Fruit fly (Drosophila melanogaster) whole organism, embryonic: ENCODE results near the gene CG12123.

Source experiments
- Ada2b ChIP-seq: fragments of 200-800 bp; sonication (Bioruptor generic); IDR thresholded peaks from 2 replicates; pipeline ENCODE4 v1.3.6; 2022; ENCODE audit warnings: missing biosample characterization, missing genetic modification characterization
- Atf3 ChIP-seq: fragments of 200-800 bp; sonication (Bioruptor generic); optimal IDR thresholded peaks from 3 replicates; lab custom pipeline; 2016; ENCODE audit warnings: missing biosample characterization, missing genetic modification characterization
- B-H2 ChIP-seq: fragments of 200-800 bp; sonication (Bioruptor generic); optimal IDR thresholded peaks from 2 replicates; lab custom pipeline; 2018; ENCODE audit warnings: missing biosample characterization, mild to moderate bottlenecking, missing genetic modification characterization
- CG10654 ChIP-seq: fragments of 200-800 bp; sonication (Bioruptor generic); optimal IDR thresholded peaks from 2 replicates; lab custom pipeline; 2016; ENCODE audit warnings: missing biosample characterization, missing genetic modification characterization
- CG10959 ChIP-seq: fragments of 200-800 bp; sonication (Bioruptor generic); IDR thresholded peaks from 2 replicates; pipeline ENCODE4 v1.3.6; 2022; ENCODE audit warnings: missing biosample characterization, missing genetic modification characterization
- CG12299 ChIP-seq: fragments of 200-800 bp; sonication (Bioruptor generic); optimal IDR thresholded peaks from 2 replicates; lab custom pipeline; 2018; ENCODE audit warnings: missing biosample characterization, mild to moderate bottlenecking, missing genetic modification characterization
- CG12744 ChIP-seq: fragments of 200-800 bp; sonication (Bioruptor generic); optimal IDR thresholded peaks from 2 replicates; lab custom pipeline; 2016; ENCODE audit warnings: missing biosample characterization, missing genetic modification characterization
- CG13296 ChIP-seq: fragments of 200-800 bp; sonication (Bioruptor generic); optimal IDR thresholded peaks from 3 replicates; lab custom pipeline; 2018; ENCODE audit warnings: missing biosample characterization, mild to moderate bottlenecking, missing genetic modification characterization
- CG13624 ChIP-seq: fragments of 200-800 bp; sonication (Bioruptor generic); optimal IDR thresholded peaks from 2 replicates; lab custom pipeline; 2016; ENCODE audit warnings: missing biosample characterization, missing genetic modification characterization
- CG15696 ChIP-seq: fragments of 200-800 bp; sonication (Bioruptor generic); optimal IDR thresholded peaks from 2 replicates; lab custom pipeline; 2019; ENCODE audit warnings: missing biosample characterization, mild to moderate bottlenecking, missing genetic modification characterization, moderate library complexity
- CG1602 ChIP-seq: fragments of 200-800 bp; sonication (Bioruptor generic); optimal IDR thresholded peaks from 3 replicates; lab custom pipeline; 2016; ENCODE audit warnings: missing biosample characterization, missing genetic modification characterization
- CG16815 ChIP-seq: fragments of 200-800 bp; sonication (Bioruptor generic); optimal IDR thresholded peaks from 3 replicates; lab custom pipeline; 2017; ENCODE audit warnings: missing biosample characterization, mild to moderate bottlenecking, missing genetic modification characterization
- CG17186 ChIP-seq: fragments of 200-800 bp; sonication (Bioruptor generic); optimal IDR thresholded peaks from 3 replicates; lab custom pipeline; 2017; ENCODE audit warnings: missing biosample characterization, missing genetic modification reagents, missing genetic modification characterization
- CG2199 ChIP-seq: fragments of 200-800 bp; sonication (Bioruptor generic); IDR thresholded peaks from 3 replicates; pipeline ENCODE4 v1.3.6; 2022; ENCODE audit warnings: missing biosample characterization, missing genetic modification characterization
- CG31388 ChIP-seq: fragments of 200-800 bp; sonication (Bioruptor generic); optimal IDR thresholded peaks from 2 replicates; lab custom pipeline; 2016; ENCODE audit warnings: missing biosample characterization, missing genetic modification characterization
- CG4424 ChIP-seq: fragments of 200-800 bp; sonication (Bioruptor generic); optimal IDR thresholded peaks from 3 replicates; lab custom pipeline; 2016; ENCODE audit warnings: missing biosample characterization, missing genetic modification characterization
- CG5953 ChIP-seq: fragments of 200-800 bp; sonication (Bioruptor generic); IDR thresholded peaks from 2 replicates; pipeline ENCODE4 v1.3.6; 2022; ENCODE audit warnings: missing biosample characterization, missing genetic modification characterization
- CG6654 ChIP-seq: fragments of 200-800 bp; sonication (Bioruptor generic); optimal IDR thresholded peaks from 2 replicates; lab custom pipeline; 2017; ENCODE audit warnings: missing biosample characterization, mild to moderate bottlenecking, missing genetic modification characterization
- CG7786 ChIP-seq: fragments of 200-800 bp; sonication (Bioruptor generic); optimal IDR thresholded peaks from 2 replicates; lab custom pipeline; 2016; ENCODE audit warnings: missing biosample characterization, missing genetic modification characterization
- CG7839 ChIP-seq: fragments of 200-800 bp; sonication (Bioruptor generic); optimal IDR thresholded peaks from 3 replicates; lab custom pipeline; 2018; ENCODE audit warnings: missing biosample characterization, mild to moderate bottlenecking, missing genetic modification characterization, moderate library complexity
- CG8924 ChIP-seq: fragments of 200-800 bp; optimal IDR thresholded peaks from 3 replicates; lab custom pipeline; 2019; ENCODE audit warnings: missing biosample characterization, mild to moderate bottlenecking, missing genetic modification characterization, moderate library complexity
- Camta ChIP-seq: fragments of 200-800 bp; sonication (Bioruptor generic); optimal IDR thresholded peaks from 2 replicates; lab custom pipeline; 2016; ENCODE audit warnings: missing biosample characterization, missing genetic modification characterization
- HHEX ChIP-seq: fragments of 200-800 bp; sonication (Bioruptor generic); optimal IDR thresholded peaks from 3 replicates; lab custom pipeline; 2017; ENCODE audit warnings: missing biosample characterization, mild to moderate bottlenecking, missing genetic modification characterization, missing genetic modification reagents
- HLHmδ ChIP-seq: fragments of 200-800 bp; sonication (Bioruptor generic); optimal IDR thresholded peaks from 2 replicates; lab custom pipeline; 2018; ENCODE audit warnings: missing biosample characterization, mild to moderate bottlenecking, missing genetic modification characterization, moderate library complexity
- Hey ChIP-seq: fragments of 200-800 bp; sonication (Bioruptor generic); optimal IDR thresholded peaks from 3 replicates; lab custom pipeline; 2018; ENCODE audit warnings: missing biosample characterization, mild to moderate bottlenecking, missing genetic modification characterization
- Hr3 ChIP-seq: fragments of 200-800 bp; sonication (Bioruptor generic); optimal IDR thresholded peaks from 3 replicates; lab custom pipeline; 2016; ENCODE audit warnings: missing biosample characterization, missing genetic modification characterization
- Hr78 ChIP-seq, 2 experiments: fragments of 200-800 bp in 1 of 2; fragments of >200 bp in 1 of 2; sonication (Bioruptor generic) in 1 of 2; optimal IDR thresholded peaks; 2 replicates each; lab custom pipeline; 2017 to 2019; ENCODE audit warnings: missing biosample characterization in 2 of 2, missing genetic modification characterization in 2 of 2, mild to moderate bottlenecking in 1 of 2, moderate library complexity in 1 of 2
- Mad ChIP-seq: fragments of 200-800 bp; sonication (Bioruptor generic); optimal IDR thresholded peaks from 2 replicates; lab custom pipeline; 2016; ENCODE audit warnings: missing biosample characterization, missing genetic modification characterization
- Poxn ChIP-seq: fragments of 200-800 bp; sonication (Bioruptor generic); IDR thresholded peaks from 2 replicates; pipeline ENCODE4 v1.3.6; 2022; ENCODE audit warnings: missing biosample characterization, missing genetic modification characterization
- Rfx ChIP-seq: fragments of 200-800 bp; sonication (Bioruptor generic); IDR thresholded peaks from 2 replicates; pipeline ENCODE4 v1.3.6; 2022; ENCODE audit warnings: missing biosample characterization, missing genetic modification characterization
- Sox102F ChIP-seq: fragments of 200-800 bp; sonication (Bioruptor generic); optimal IDR thresholded peaks from 2 replicates; lab custom pipeline; 2018; ENCODE audit warnings: missing biosample characterization, mild to moderate bottlenecking, missing genetic modification characterization, moderate library complexity
- TFAM ChIP-seq: fragments of 200-800 bp; sonication (Bioruptor generic); optimal IDR thresholded peaks from 2 replicates; lab custom pipeline; 2017; ENCODE audit warnings: missing biosample characterization, missing genetic modification characterization, inconsistent platforms
- al ChIP-seq: fragments of 200-800 bp; sonication (Bioruptor generic); IDR thresholded peaks from 2 replicates; pipeline ENCODE4 v1.3.6; 2022; ENCODE audit warnings: missing biosample characterization, missing genetic modification characterization
- chinmo ChIP-seq: fragments of 200-800 bp; sonication (Bioruptor generic); IDR thresholded peaks from 4 replicates; pipeline ENCODE4 v1.3.6; 2022; ENCODE audit warnings: missing biosample characterization, missing genetic modification characterization; ENCODE audit not compliant: partially characterized antibody
- cwo ChIP-seq: fragments of 200-800 bp; sonication (Bioruptor generic); optimal IDR thresholded peaks from 3 replicates; lab custom pipeline; 2017; ENCODE audit warnings: missing biosample characterization, missing genetic modification characterization, mild to moderate bottlenecking, moderate library complexity, missing genetic modification reagents
- dpn ChIP-seq, 2 experiments: fragments of 200-800 bp; sonication (Bioruptor generic); optimal IDR thresholded peaks; 3 replicates each; lab custom pipeline; 2016; ENCODE audit warnings: missing biosample characterization in 2 of 2, missing genetic modification characterization in 2 of 2
- her ChIP-seq: fragments of 200-800 bp; sonication (Bioruptor generic); optimal IDR thresholded peaks from 2 replicates; lab custom pipeline; 2016; ENCODE audit warnings: missing biosample characterization, missing genetic modification characterization
- insv ChIP-seq, 2 experiments: fragments of 200-800 bp; sonication (Bioruptor generic); optimal IDR thresholded peaks; 3 replicates each; lab custom pipeline; 2016 to 2018; ENCODE audit warnings: missing biosample characterization in 2 of 2, missing genetic modification characterization in 2 of 2
- kay ChIP-seq: fragments of 200-800 bp; sonication (Bioruptor generic); optimal IDR thresholded peaks from 2 replicates; lab custom pipeline; 2016; ENCODE audit warnings: missing biosample characterization, missing genetic modification characterization
- klu ChIP-seq: fragments of 200-800 bp; sonication (Bioruptor generic); IDR thresholded peaks from 2 replicates; pipeline ENCODE4 v1.3.6; 2022; ENCODE audit warnings: missing biosample characterization, missing genetic modification characterization
- lbe ChIP-seq: fragments of 200-800 bp; sonication (Bioruptor generic); optimal IDR thresholded peaks from 2 replicates; lab custom pipeline; 2016; ENCODE audit warnings: missing biosample characterization, mild to moderate bottlenecking, missing genetic modification characterization
- otp ChIP-seq: fragments of 200-800 bp; sonication (Bioruptor generic); IDR thresholded peaks from 3 replicates; pipeline ENCODE4, ENCODE4 v1.3.6; 2022; ENCODE audit warnings: missing biosample characterization, missing genetic modification characterization
- p53 ChIP-seq: fragments of 200-800 bp; sonication (Bioruptor generic); optimal IDR thresholded peaks from 2 replicates; lab custom pipeline; 2016; ENCODE audit warnings: missing biosample characterization, missing genetic modification characterization
- pfk ChIP-seq: fragments of 200-800 bp; sonication (Bioruptor generic); optimal IDR thresholded peaks from 2 replicates; lab custom pipeline; 2018; ENCODE audit warnings: missing biosample characterization, mild to moderate bottlenecking, missing genetic modification characterization, moderate library complexity
- pum ChIP-seq: fragments of 200-800 bp; sonication (Bioruptor generic); optimal IDR thresholded peaks from 2 replicates; lab custom pipeline; 2016; ENCODE audit warnings: missing biosample characterization, missing genetic modification characterization
- ro ChIP-seq: fragments of 200-800 bp; sonication (Bioruptor generic); IDR thresholded peaks from 2 replicates; pipeline ENCODE4 v1.3.6; 2022; ENCODE audit warnings: missing biosample characterization, missing genetic modification characterization
- schlank ChIP-seq: fragments of 200-800 bp; sonication (Bioruptor generic); optimal IDR thresholded peaks from 2 replicates; lab custom pipeline; 2018; ENCODE audit warnings: missing biosample characterization, mild to moderate bottlenecking, missing genetic modification characterization
- tap ChIP-seq: fragments of 200-800 bp; optimal IDR thresholded peaks from 3 replicates; lab custom pipeline; 2019; ENCODE audit warnings: missing biosample characterization, mild to moderate bottlenecking, missing genetic modification characterization, moderate library complexity
- yki ChIP-seq: fragments of >200 bp; optimal IDR thresholded peaks from 3 replicates; lab custom pipeline; 2018

Gene CG12123

dm6 chrX:8398177-8399018 is 43.8 kb downstream of the CG12123 start, which contains the start of gene CG10555 (continued):
- peak; percentile 47 for TF ChIP-seq schlank (tag; lab: Kevin White, UChicago)
- TF ChIP-seq CG16815: peak; percentile 89
- peak; percentile 72 for TF ChIP-seq pum
- peak; percentile 82 for TF ChIP-seq Ada2b
- peak; percentile 94 for TF ChIP-seq CG10959 (GFP tag; lab: Robert Waterston, UW)
- TF ChIP-seq CG2199: peak; percentile 26; the same call in 1 of the 3 replicates
- peak; percentile 51 for TF ChIP-seq ro (GFP tag; lab: Robert Waterston, UW)
- peak; percentile 91 for TF ChIP-seq CG7786
- TF ChIP-seq CG6654 (GFP tag; lab: Kevin White, UChicago): peak; percentile 47
- peak; percentile 68 for TF ChIP-seq CG7839 (tag; lab: Kevin White, UChicago)
- peak in 1 of 2 experiments; percentile 41 for TF ChIP-seq insv (GFP tag; optimal IDR thresholded peaks at IDR 0.05; lab: Kevin White, UChicago)
- no peak for TF ChIP-seq HLHmδ
- TF ChIP-seq CG4424: peak; percentile 81
- no peak for TF ChIP-seq TFAM
- peak; percentile 46 to 87 for TF ChIP-seq dpn (GFP tag; optimal IDR thresholded peaks at IDR 0.05; lab: Kevin White, UChicago)
- peak; percentile 66 for TF ChIP-seq B-H2 (GFP tag; lab: Kevin White, UChicago)
- TF ChIP-seq kay (GFP tag; lab: Kevin White, UChicago): peak; percentile 52
- peak; percentile 50 for TF ChIP-seq Camta (GFP tag; lab: Kevin White, UChicago)
- peak; percentile 83 for TF ChIP-seq CG12744 (GFP tag; lab: Kevin White, UChicago)
- peak; percentile 96 for TF ChIP-seq CG15696 (tag; lab: Kevin White, UChicago)
- TF ChIP-seq Hey (tag; lab: Kevin White, UChicago): no peak
- TF ChIP-seq CG10654 (GFP tag; lab: Kevin White, UChicago): peak; percentile 79
- TF ChIP-seq HHEX: peak; percentile 59
- TF ChIP-seq al (GFP tag; lab: Robert Waterston, UW): peak; percentile 74
- TF ChIP-seq CG13624 (GFP tag; lab: Kevin White, UChicago): peak; percentile 76
- TF ChIP-seq klu (GFP tag; lab: Robert Waterston, UW): peak; percentile 75
- TF ChIP-seq CG17186 (GFP tag; lab: Kevin White, UChicago): peak; percentile 17
- TF ChIP-seq Rfx: peak; percentile 93
- peak; percentile 81 for TF ChIP-seq CG8924 (tag; lab: Kevin White, UChicago)
- TF ChIP-seq Hr78 (GFP tag; optimal IDR thresholded peaks at IDR 0.05; lab: Kevin White, UChicago): no peak
- peak; percentile 41 for TF ChIP-seq p53
- TF ChIP-seq chinmo: 0 out of 4 replicates have a peak, but pooled peaks have one; percentile 38
- peak; percentile 25 for TF ChIP-seq tap (tag; lab: Kevin White, UChicago)
- TF ChIP-seq Hr3 (GFP tag; lab: Kevin White, UChicago): peak; percentile 89
- TF ChIP-seq CG12299 (tag; lab: Kevin White, UChicago): peak; percentile 29
- TF ChIP-seq otp (GFP tag; lab: Robert Waterston, UW): peak; percentile 74
- peak; percentile 77 for TF ChIP-seq her (GFP tag; lab: Kevin White, UChicago)
- peak; percentile 36 for TF ChIP-seq cwo (GFP tag; lab: Kevin White, UChicago)
- peak; percentile 16 for TF ChIP-seq CG13296 (GFP tag; lab: Kevin White, UChicago)
- peak; percentile 90 for TF ChIP-seq Sox102F
- no peak for TF ChIP-seq yki (lab: Kevin White, UChicago)
- peak; percentile 75 for TF ChIP-seq CG5953 (GFP tag; lab: Robert Waterston, UW)
- peak; percentile 43 for TF ChIP-seq CG31388 (GFP tag; lab: Kevin White, UChicago)
- peak; percentile 57 for TF ChIP-seq lbe
- peak; percentile 90 for TF ChIP-seq Mad (GFP tag; lab: Kevin White, UChicago)
- peak; percentile 77 for TF ChIP-seq Atf3
- TF ChIP-seq Poxn (GFP tag; lab: Robert Waterston, UW): peak; percentile 60; the same call in 1 of the 2 replicates
- peak; percentile 90 for TF ChIP-seq CG1602 (GFP tag; lab: Kevin White, UChicago)
- no peak for TF ChIP-seq pfk (GFP tag; lab: Kevin White, UChicago)
